Fruit fly (Drosophila melanogaster) whole organism, wandering third instar larva: Measurements from ENCODE around the gene DNAlig3.

Experiments used
- Abd-B ChIP-seq: fragments of >200 bp; optimal IDR thresholded peaks from 2 replicates; lab custom pipeline; 2017; ENCODE audit warnings: missing biosample characterization, missing genetic modification characterization
- CG9705 ChIP-seq: fragments of 200-800 bp; sonication (Bioruptor generic); optimal IDR thresholded peaks from 2 replicates; lab custom pipeline; 2018; ENCODE audit warnings: missing biosample characterization, mild to moderate bottlenecking, missing genetic modification characterization
- CrebA ChIP-seq: fragments of 200-800 bp; sonication (Bioruptor generic); optimal IDR thresholded peaks from 2 replicates; lab custom pipeline; 2016; ENCODE audit warnings: missing biosample characterization, mild to moderate bottlenecking, missing genetic modification characterization, borderline replicate concordance
- Dfd ChIP-seq: fragments of >200 bp; optimal IDR thresholded peaks from 2 replicates; lab custom pipeline; 2017; ENCODE audit warnings: missing biosample characterization, missing genetic modification characterization
- Dif ChIP-seq: fragments of 200-275, 200-300 bp; sonication (Bioruptor generic); optimal IDR thresholded peaks from 2 replicates; lab custom pipeline; 2018; ENCODE audit warnings: missing biosample characterization, missing genetic modification characterization; ENCODE audit not compliant: partially characterized antibody
- GATAd ChIP-seq: sonication (Bioruptor generic); optimal IDR thresholded peaks from 2 replicates; lab custom pipeline; 2016; ENCODE audit warnings: missing biosample characterization, missing genetic modification characterization
- HLH106 ChIP-seq: fragments of 200-800 bp; optimal IDR thresholded peaks from 3 replicates; lab custom pipeline; 2019; ENCODE audit warnings: missing biosample characterization, mild to moderate bottlenecking, missing genetic modification characterization, moderate library complexity
- Hnf4 ChIP-seq: fragments of 200-800 bp; sonication (Bioruptor generic); optimal IDR thresholded peaks from 2 replicates; lab custom pipeline; 2016; ENCODE audit warnings: missing biosample characterization, mild to moderate bottlenecking, missing genetic modification characterization
- Hr78 ChIP-seq: fragments of >200 bp; optimal IDR thresholded peaks from 2 replicates; lab custom pipeline; 2017; ENCODE audit warnings: missing biosample characterization, missing genetic modification characterization
- Jra ChIP-seq: sonication (Bioruptor generic); optimal IDR thresholded peaks from 2 replicates; lab custom pipeline; 2016; ENCODE audit warnings: missing biosample characterization, missing genetic modification characterization
- Mio ChIP-seq: sonication (Bioruptor generic); optimal IDR thresholded peaks from 2 replicates; lab custom pipeline; 2016; ENCODE audit warnings: missing biosample characterization, missing genetic modification characterization
- Myc ChIP-seq: fragments of >200 bp; optimal IDR thresholded peaks from 2 replicates; lab custom pipeline; 2017
- N ChIP-seq: fragments of >200 bp; optimal IDR thresholded peaks from 2 replicates; lab custom pipeline; 2018; ENCODE audit warnings: missing biosample characterization, missing external identifiers, missing genetic modification characterization
- Rel ChIP-seq, 2 experiments: fragments of 200-800 bp; sonication (Bioruptor generic) in 1 of 2; optimal IDR thresholded peaks; 2 replicates in 1 of 2; 3 replicates in 1 of 2; lab custom pipeline; 2016 to 2019; ENCODE audit warnings: mild to moderate bottlenecking in 2 of 2, missing biosample characterization in 2 of 2, missing genetic modification characterization in 2 of 2, moderate library complexity in 1 of 2
- Sp1 ChIP-seq: fragments of 200-800 bp; sonication (Bioruptor generic); optimal IDR thresholded peaks from 3 replicates; lab custom pipeline; 2019; ENCODE audit warnings: missing biosample characterization, mild to moderate bottlenecking, missing genetic modification characterization, moderate library complexity
- br ChIP-seq: fragments of 200-800 bp; sonication (Bioruptor generic); optimal IDR thresholded peaks from 2 replicates; lab custom pipeline; 2016; ENCODE audit warnings: missing biosample characterization, missing genetic modification characterization
- brk ChIP-seq: fragments of 200-800 bp; sonication (Bioruptor generic); optimal IDR thresholded peaks from 2 replicates; lab custom pipeline; 2016; ENCODE audit warnings: missing biosample characterization, mild to moderate bottlenecking, missing genetic modification characterization
- dsf ChIP-seq: sonication (Bioruptor generic); optimal IDR thresholded peaks from 2 replicates; lab custom pipeline; 2016; ENCODE audit warnings: missing biosample characterization, missing genetic modification characterization, borderline replicate concordance
- foxo ChIP-seq, 2 experiments: fragments of 200-800 bp; sonication (Bioruptor generic); optimal IDR thresholded peaks; 2 replicates in 1 of 2; 3 replicates in 1 of 2; lab custom pipeline; 2016 to 2017; ENCODE audit warnings: missing biosample characterization in 2 of 2, missing genetic modification characterization in 2 of 2
- fru ChIP-seq: fragments of 200-800 bp; sonication (Bioruptor generic); optimal IDR thresholded peaks from 3 replicates; lab custom pipeline; 2016; ENCODE audit warnings: missing biosample characterization, mild to moderate bottlenecking, missing genetic modification characterization
- h ChIP-seq: fragments of 200-800 bp; sonication (Bioruptor generic); optimal IDR thresholded peaks from 3 replicates; lab custom pipeline; 2016; ENCODE audit warnings: missing biosample characterization, mild to moderate bottlenecking, missing genetic modification characterization
- jim ChIP-seq: fragments of 175-275, 200-325 bp; sonication (Bioruptor generic); optimal IDR thresholded peaks from 2 replicates; lab custom pipeline; 2016; ENCODE audit warnings: missing biosample characterization, mild to moderate bottlenecking, missing genetic modification characterization
- pan ChIP-seq: fragments of >200 bp; optimal IDR thresholded peaks from 2 replicates; lab custom pipeline; 2017
- psq ChIP-seq: fragments of 200-800 bp; sonication (Bioruptor generic); optimal IDR thresholded peaks from 3 replicates; lab custom pipeline; 2017; ENCODE audit warnings: missing biosample characterization, mild to moderate bottlenecking, missing genetic modification characterization, moderate library complexity
- rgr ChIP-seq: fragments of 200-800 bp; sonication (Bioruptor generic); optimal IDR thresholded peaks from 3 replicates; lab custom pipeline; 2016; ENCODE audit warnings: missing biosample characterization, mild to moderate bottlenecking, missing genetic modification characterization
- sv ChIP-seq: fragments of 200-800 bp; sonication (Bioruptor generic); optimal IDR thresholded peaks from 3 replicates; lab custom pipeline; 2016; ENCODE audit warnings: missing biosample characterization, missing genetic modification characterization
- tai ChIP-seq: sonication (Bioruptor generic); optimal IDR thresholded peaks from 2 replicates; lab custom pipeline; 2016; ENCODE audit warnings: missing biosample characterization, missing genetic modification characterization
- usp ChIP-seq: fragments of >200 bp; optimal IDR thresholded peaks from 2 replicates; lab custom pipeline; 2017; ENCODE audit warnings: missing biosample characterization, missing genetic modification characterization
- woc ChIP-seq: sonication (Bioruptor generic); optimal IDR thresholded peaks from 2 replicates; lab custom pipeline; 2016; ENCODE audit warnings: missing biosample characterization, mild to moderate bottlenecking, missing genetic modification characterization

DNAlig3 gene

DNA sequence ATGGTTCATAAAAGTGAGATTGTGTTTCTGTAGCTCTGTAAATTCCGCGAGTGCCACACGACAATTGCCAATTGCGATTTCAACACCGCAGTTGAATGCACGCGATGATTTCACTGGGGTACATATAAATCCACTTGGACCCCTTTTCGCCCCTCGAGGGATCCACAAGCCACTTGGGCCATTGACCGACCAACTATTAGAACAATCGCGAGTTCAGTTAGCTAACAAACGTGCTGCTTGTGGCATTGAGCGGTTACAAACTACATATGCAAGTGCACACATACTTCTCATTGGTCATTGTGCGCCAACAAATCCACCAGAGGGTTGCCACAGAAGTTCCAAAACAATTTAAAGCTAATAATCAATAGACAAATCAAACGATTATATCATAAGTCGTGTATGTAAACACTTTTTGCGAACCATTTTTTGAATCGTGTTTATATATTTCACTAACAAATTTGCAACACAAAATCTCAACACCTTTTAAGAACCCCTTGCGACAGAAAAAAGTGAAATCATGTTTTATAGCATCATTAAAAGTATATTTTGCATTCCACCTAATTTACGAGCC, 20.4 kb downstream of the DNAlig3 start:
- TF ChIP-seq Jra (GFP tag; lab: Kevin White, UChicago) (no peak), psq (no peak), dsf (GFP tag; lab: Kevin White, UChicago) (no peak), sv (GFP tag; lab: Kevin White, UChicago) (no peak)
- TF ChIP-seq, all 38 proteins: peak for 0

DNA sequence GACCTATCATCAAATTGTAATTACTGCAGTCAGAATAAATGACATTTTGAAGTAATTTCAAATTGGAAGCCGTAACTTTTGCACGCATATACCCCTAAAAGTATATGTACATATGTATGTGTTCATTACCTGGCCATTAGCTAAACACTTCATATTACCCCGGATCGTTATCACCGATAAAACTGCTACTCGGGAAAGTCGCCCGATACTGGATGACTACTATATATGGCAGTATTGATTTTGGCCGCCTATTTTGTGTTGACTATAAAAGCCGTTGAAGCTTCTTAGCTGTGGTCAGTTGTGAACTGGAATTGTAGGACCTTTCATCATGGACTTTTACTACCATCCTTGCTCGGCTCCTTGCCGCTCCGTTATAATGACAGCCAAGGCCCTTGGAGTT, 21.9 kb downstream of the DNAlig3 start, which contains the start of gene GstD8:
TSS of gene GstD8 (plus strand) at position 301 of the 400 bp plus-strand sequence.
- TF ChIP-seq CG9705 (GFP tag; lab: Kevin White, UChicago) = no peak
- no peak for TF ChIP-seq Sp1 (GFP tag; lab: Kevin White, UChicago)
- no peak for TF ChIP-seq GATAd
- TF ChIP-seq Hr78 = no peak
- no peak for TF ChIP-seq HLH106 (tag; lab: Kevin White, UChicago)
- no peak for TF ChIP-seq Mio (GFP tag; lab: Kevin White, UChicago)
- no peak for TF ChIP-seq jim (GFP tag; lab: Kevin White, UChicago)
- no peak for TF ChIP-seq brk (GFP tag; lab: Kevin White, UChicago)
- TF ChIP-seq fru (GFP tag; lab: Kevin White, UChicago) = no peak
- TF ChIP-seq tai (GFP tag; lab: Kevin White, UChicago) = no peak
- TF ChIP-seq Hnf4 (GFP tag; lab: Kevin White, UChicago) = no peak
- no peak for TF ChIP-seq Myc (lab: Kevin White, UChicago)
- TF ChIP-seq usp (GFP tag; lab: Kevin White, UChicago) = no peak
- TF ChIP-seq Dfd (GFP tag; lab: Kevin White, UChicago) = no peak
- no peak for TF ChIP-seq Dif (GFP tag; lab: Kevin White, UChicago)
- no peak for TF ChIP-seq woc (GFP tag; lab: Kevin White, UChicago)

DNA sequence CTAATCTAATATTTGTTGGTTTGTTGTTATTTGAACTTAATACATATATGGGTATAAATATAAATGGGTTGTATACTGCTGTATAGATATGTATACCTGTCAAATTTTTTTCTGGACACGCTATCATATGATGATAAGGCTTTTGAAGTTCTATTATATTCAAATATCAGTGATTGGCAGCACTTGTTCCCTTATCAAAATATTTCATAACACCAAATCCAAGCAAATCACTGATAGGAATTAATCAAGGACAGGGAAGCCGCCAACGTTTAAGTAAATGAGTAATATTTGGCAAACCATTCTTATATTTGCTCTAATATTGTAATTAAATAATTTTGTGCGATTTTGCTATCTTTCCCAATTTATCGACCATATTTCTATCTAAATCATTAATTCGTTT, 22.4 kb downstream of the DNAlig3 start:
- TF ChIP-seq Sp1 (GFP tag; lab: Kevin White, UChicago) (no peak), Hnf4 (GFP tag; lab: Kevin White, UChicago) (no peak), Dif (GFP tag; lab: Kevin White, UChicago) (no peak), Mio (GFP tag; lab: Kevin White, UChicago) (no peak)
- TF ChIP-seq, all 38 proteins: peak for 0

DNA sequence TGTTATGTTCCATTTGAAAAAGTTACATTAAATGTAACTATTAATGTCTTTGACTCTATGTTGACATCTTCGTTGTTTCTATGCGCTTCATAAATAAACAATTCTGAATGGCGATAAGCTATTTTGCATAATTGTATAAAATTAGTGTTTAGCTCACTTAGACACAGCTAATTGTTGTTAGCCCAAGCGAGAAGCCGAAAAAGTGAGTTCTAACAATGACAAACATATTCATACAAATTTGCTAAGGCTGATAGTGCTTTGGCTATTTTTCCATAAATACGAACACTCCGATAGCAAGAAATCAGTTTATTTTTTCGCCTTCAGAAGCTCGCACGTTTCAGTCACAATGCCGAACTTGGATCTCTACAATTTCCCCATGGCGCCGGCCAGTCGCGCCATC, 23.4 kb downstream of the DNAlig3 start, which contains the start of gene GstD7:
TSS of gene GstD7 (plus strand) at position 301 of the 400 bp plus-strand sequence.
- TF ChIP-seq h (GFP tag; lab: Kevin White, UChicago) (no peak), GATAd (no peak), pan (no peak), CG9705 (GFP tag; lab: Kevin White, UChicago) (no peak), woc (GFP tag; lab: Kevin White, UChicago) (no peak)

DNA sequence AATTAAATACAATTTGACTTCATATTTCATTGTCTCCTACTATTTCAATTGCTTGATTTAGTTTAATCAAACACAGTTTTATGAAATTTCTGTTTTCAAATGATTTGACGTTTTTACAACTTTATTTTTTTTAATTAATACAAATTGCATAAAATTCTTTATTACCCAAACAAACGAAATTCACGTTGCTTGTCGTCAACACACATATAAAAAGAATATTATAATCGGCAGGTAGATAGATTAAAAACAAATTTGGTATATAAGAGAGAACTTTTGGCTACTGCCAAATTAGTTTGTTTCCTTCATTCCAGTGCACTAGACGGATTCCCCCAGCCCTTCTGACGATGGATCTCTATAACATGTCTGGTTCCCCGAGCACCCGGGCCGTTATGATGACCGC, 24.8 kb downstream of the DNAlig3 start, which contains the start of gene GstD6:
TSS of gene GstD6 (plus strand) at position 301 of the 400 bp plus-strand sequence.
- TF ChIP-seq brk (GFP tag; lab: Kevin White, UChicago) (no peak), CrebA (GFP tag; lab: Kevin White, UChicago) (no peak), Hnf4 (GFP tag; lab: Kevin White, UChicago) (no peak), psq (no peak), Abd-B (no peak), usp (GFP tag; lab: Kevin White, UChicago) (no peak), GATAd (no peak), Hr78 (no peak), h (GFP tag; lab: Kevin White, UChicago) (no peak), jim (GFP tag; lab: Kevin White, UChicago) (no peak), foxo (GFP tag; optimal IDR thresholded peaks at IDR 0.05; lab: Kevin White, UChicago) (no peak), br (GFP tag; lab: Kevin White, UChicago) (no peak), Myc (lab: Kevin White, UChicago) (no peak), Dfd (GFP tag; lab: Kevin White, UChicago) (no peak), fru (GFP tag; lab: Kevin White, UChicago) (no peak), Rel (GFP tag; optimal IDR thresholded peaks at IDR 0.05; lab: Kevin White, UChicago) (no peak), Rel (tag; optimal IDR thresholded peaks at IDR 0.05; lab: Kevin White, UChicago) (no peak), N (no peak)

dm6 chr3R:12375258-12375783, 26.3 kb downstream of the DNAlig3 start, which contains the start of gene GstD5:
Gene GstD5 (plus strand): TSS chr3R:12375733.
- TF ChIP-seq Rel (GFP tag; optimal IDR thresholded peaks at IDR 0.05; lab: Kevin White, UChicago) = no peak
- TF ChIP-seq Rel (tag; optimal IDR thresholded peaks at IDR 0.05; lab: Kevin White, UChicago) = no peak
- TF ChIP-seq Dfd (GFP tag; lab: Kevin White, UChicago) = no peak
- TF ChIP-seq Mio (GFP tag; lab: Kevin White, UChicago) = no peak
- no peak for TF ChIP-seq sv (GFP tag; lab: Kevin White, UChicago)
- no peak for TF ChIP-seq CG9705 (GFP tag; lab: Kevin White, UChicago)
- no peak for TF ChIP-seq tai (GFP tag; lab: Kevin White, UChicago)
- TF ChIP-seq br (GFP tag; lab: Kevin White, UChicago) = no peak
- TF ChIP-seq Hnf4 (GFP tag; lab: Kevin White, UChicago) = no peak
- TF ChIP-seq brk (GFP tag; lab: Kevin White, UChicago) = no peak
- no peak for TF ChIP-seq Abd-B
- no peak for TF ChIP-seq Hr78
- TF ChIP-seq HLH106 (tag; lab: Kevin White, UChicago) = no peak
- TF ChIP-seq rgr = no peak
- TF ChIP-seq Sp1 (GFP tag; lab: Kevin White, UChicago) = no peak
- TF ChIP-seq foxo (GFP tag; optimal IDR thresholded peaks at IDR 0.05; lab: Kevin White, UChicago) = no peak
- TF ChIP-seq pan = no peak
- no peak for TF ChIP-seq Myc (lab: Kevin White, UChicago)
- TF ChIP-seq, all 38 proteins: peak for 0
